Fruit fly (Drosophila melanogaster): ENCODE results near the gene wgn.
A peak's percentile ranks its signal among the peaks of the same experiment; 100 is the strongest.

The wgn gene

dm6 chrX:18634716-18635115 lies at the start of gene wgn:
Gene wgn, minus strand, starts transcription at chrX:18634908.
- TF ChIP-seq CG13123 (GFP tag; optimal IDR thresholded peaks at IDR 0.05) (no peak), BtbVII (GFP tag; optimal IDR thresholded peaks at IDR 0.05) (peak; percentile 0), CG8924 (tag; optimal IDR thresholded peaks at IDR 0.05) (no peak), Pdp1 (GFP tag; optimal IDR thresholded peaks at IDR 0.05) (no peak), CG11398 (GFP tag; optimal IDR thresholded peaks at IDR 0.05) (no peak), gsb (GFP tag; IDR thresholded peaks at IDR 0.05) (no peak), NC2β (GFP tag; optimal IDR thresholded peaks at IDR 0.05) (no peak), Bgb (GFP tag; IDR thresholded peaks at IDR 0.05; ENCODE audit: partially characterized antibody) (peak; percentile 69), kay (GFP tag; optimal IDR thresholded peaks at IDR 0.05) (no peak), pros (GFP tag; optimal IDR thresholded peaks at IDR 0.05) (no peak), lola (GFP tag; optimal IDR thresholded peaks at IDR 0.05) (no peak), Asciz (GFP tag; optimal IDR thresholded peaks at IDR 0.05) (no peak), CG8359 (GFP tag; optimal IDR thresholded peaks at IDR 0.05; ENCODE audit: borderline replicate concordance) (no peak), CG10565 (GFP tag; optimal IDR thresholded peaks at IDR 0.05) (no peak), CG6654 (GFP tag; optimal IDR thresholded peaks at IDR 0.05) (no peak), bab2 (GFP tag; optimal IDR thresholded peaks at IDR 0.05) (no peak), CG2202 (tag; optimal IDR thresholded peaks at IDR 0.05) (no peak), jigr1 (GFP tag; IDR thresholded peaks at IDR 0.05) (no peak), nom (GFP tag; optimal IDR thresholded peaks at IDR 0.05) (peak; percentile 32), tup (GFP tag; optimal IDR thresholded peaks at IDR 0.05) (no peak), HLH3B (GFP tag; IDR thresholded peaks at IDR 0.05) (no peak), z (GFP tag; IDR thresholded peaks at IDR 0.05) (no peak), CG7556 (GFP tag; optimal IDR thresholded peaks at IDR 0.05) (no peak), CG2889 (GFP tag; IDR thresholded peaks at IDR 0.05) (no peak), nau (GFP tag; optimal IDR thresholded peaks at IDR 0.05) (no peak), E2f2 (GFP tag; IDR thresholded peaks at IDR 0.05) (no peak), Atf3 (GFP tag; optimal IDR thresholded peaks at IDR 0.05) (no peak), dysf (GFP tag; IDR thresholded peaks at IDR 0.05) (no peak), hth (optimal IDR thresholded peaks at IDR 0.05) (no peak), Sin3A (optimal IDR thresholded peaks at IDR 0.05) (no peak), Atf-2 (GFP tag; optimal IDR thresholded peaks at IDR 0.05) (no peak), Opbp (GFP tag; IDR thresholded peaks at IDR 0.05; ENCODE audit: partially characterized antibody) (peak; percentile 85), vvl (GFP tag; IDR thresholded peaks at IDR 0.05) (0 out of 2 replicates have a peak, but pooled peaks have one; percentile 13), MESR4 (GFP tag; optimal IDR thresholded peaks at IDR 0.05) (no peak), ab (GFP tag; optimal IDR thresholded peaks at IDR 0.05) (no peak), CG8944 (GFP tag; optimal IDR thresholded peaks at IDR 0.05) (no peak), Ravus (GFP tag; IDR thresholded peaks at IDR 0.05) (no peak), Usf (GFP tag; optimal IDR thresholded peaks at IDR 0.05) (no peak), fd96Cb (tag; optimal IDR thresholded peaks at IDR 0.05) (no peak), CG7928 (GFP tag; optimal IDR thresholded peaks at IDR 0.05) (no peak), Ssrp (tag; optimal IDR thresholded peaks at IDR 0.05) (no peak), chm (GFP tag; IDR thresholded peaks at IDR 0.05) (peak; percentile 83), ase (GFP tag; IDR thresholded peaks at IDR 0.05) (no peak), da (GFP tag; optimal IDR thresholded peaks at IDR 0.05) (no peak), wor (GFP tag; IDR thresholded peaks at IDR 0.05) (no peak), tx (GFP tag; optimal IDR thresholded peaks at IDR 0.05) (no peak), CG9437 (GFP tag; optimal IDR thresholded peaks at IDR 0.05) (no peak), wdn (GFP tag; IDR thresholded peaks at IDR 0.05) (no peak), gem (tag; optimal IDR thresholded peaks at IDR 0.05) (no peak), Oli (tag; optimal IDR thresholded peaks at IDR 0.05) (no peak), CG4404 (GFP tag; IDR thresholded peaks at IDR 0.05) (no peak), CG2678 (tag; optimal IDR thresholded peaks at IDR 0.05) (no peak), Ada2b (GFP tag; IDR thresholded peaks at IDR 0.05) (no peak)
